Fruit fly (Drosophila melanogaster): ENCODE data around the gene CG6040.

Gene CG6040

dm6 chr3R:19075135-19075534 lies 21.6 kb upstream of the CG6040 start:
- TF ChIP-seq rn (GFP tag; IDR thresholded peaks at IDR 0.05) (no peak), fd96Ca (GFP tag; IDR thresholded peaks at IDR 0.05) (peak; percentile 55; the same call in 1 of the 3 replicates), D1 (tag; optimal IDR thresholded peaks at IDR 0.05) (no peak), CG9948 (tag; optimal IDR thresholded peaks at IDR 0.05) (peak; percentile 49), Pif1A (GFP tag; optimal IDR thresholded peaks at IDR 0.05) (peak; percentile 67), Pif1B (GFP tag; optimal IDR thresholded peaks at IDR 0.05) (peak; percentile 39), CG15710 (tag; optimal IDR thresholded peaks at IDR 0.05) (peak; percentile 46), CG14655 (GFP tag; optimal IDR thresholded peaks at IDR 0.05) (peak; percentile 75), CG12605 (GFP tag; IDR thresholded peaks at IDR 0.05) (peak; percentile 48; the same call in 1 of the 2 replicates), Ets98B (GFP tag; IDR thresholded peaks at IDR 0.05) (peak; percentile 55), gl (tag; optimal IDR thresholded peaks at IDR 0.05) (no peak), CG32121 (GFP tag; IDR thresholded peaks at IDR 0.05) (no peak), Snoo (tag; optimal IDR thresholded peaks at IDR 0.05) (no peak), CG34367 (tag; optimal IDR thresholded peaks at IDR 0.05) (peak; percentile 7), CG13204 (GFP tag; optimal IDR thresholded peaks at IDR 0.05) (no peak), CG8301 (tag; optimal IDR thresholded peaks at IDR 0.05) (peak; percentile 66), EcR (GFP tag; optimal IDR thresholded peaks at IDR 0.05) (no peak), CG8159 (tag; optimal IDR thresholded peaks at IDR 0.05) (peak; percentile 32), CG4496 (GFP tag; IDR thresholded peaks at IDR 0.05) (peak; percentile 60; the same call in 2 of the 3 replicates), CG10348 (GFP tag; IDR thresholded peaks at IDR 0.05) (no peak), CG17806 (tag; optimal IDR thresholded peaks at IDR 0.05) (peak; percentile 59)

- TF ChIP-seq EcR (GFP tag; optimal IDR thresholded peaks at IDR 0.05) (no peak), CG4496 (GFP tag; IDR thresholded peaks at IDR 0.05) (0 out of 3 replicates have a peak, but pooled peaks have one; percentile 7)
These were observed 18.9 kb upstream of the CG6040 start for dm6 chr3R:19077856-19078255.

dm6 chr3R:19079140-19079539 lies 17.6 kb upstream of the CG6040 start:
- TF ChIP-seq CG34367 (tag; optimal IDR thresholded peaks at IDR 0.05): peak; percentile 20
- peak; percentile 36 for TF ChIP-seq Pif1B (GFP tag; optimal IDR thresholded peaks at IDR 0.05)
- no peak for TF ChIP-seq CG32121 (GFP tag; IDR thresholded peaks at IDR 0.05)
- TF ChIP-seq Pif1A (GFP tag; optimal IDR thresholded peaks at IDR 0.05): peak; percentile 36
- TF ChIP-seq Ets98B (GFP tag; IDR thresholded peaks at IDR 0.05): no peak
- TF ChIP-seq EcR (GFP tag; optimal IDR thresholded peaks at IDR 0.05): no peak
- no peak for TF ChIP-seq CG4496 (GFP tag; IDR thresholded peaks at IDR 0.05)
- TF ChIP-seq CG8159 (tag; optimal IDR thresholded peaks at IDR 0.05): peak; percentile 54
- peak; percentile 26 for TF ChIP-seq CG15710 (tag; optimal IDR thresholded peaks at IDR 0.05)
- no peak for TF ChIP-seq fd96Ca (GFP tag; IDR thresholded peaks at IDR 0.05)
- no peak for TF ChIP-seq CG13204 (GFP tag; optimal IDR thresholded peaks at IDR 0.05)
- no peak for TF ChIP-seq D1 (tag; optimal IDR thresholded peaks at IDR 0.05)
- TF ChIP-seq gl (tag; optimal IDR thresholded peaks at IDR 0.05): no peak
- TF ChIP-seq CG8301 (tag; optimal IDR thresholded peaks at IDR 0.05): peak; percentile 24
- TF ChIP-seq CG12605 (GFP tag; IDR thresholded peaks at IDR 0.05): no peak
- no peak for TF ChIP-seq rn (GFP tag; IDR thresholded peaks at IDR 0.05)
- TF ChIP-seq CG9948 (tag; optimal IDR thresholded peaks at IDR 0.05): peak; percentile 63
- peak; percentile 69 for TF ChIP-seq CG17806 (tag; optimal IDR thresholded peaks at IDR 0.05)
- no peak for TF ChIP-seq CG10348 (GFP tag; IDR thresholded peaks at IDR 0.05)
- peak; percentile 59 for TF ChIP-seq CG14655 (GFP tag; optimal IDR thresholded peaks at IDR 0.05)
- no peak for TF ChIP-seq Snoo (tag; optimal IDR thresholded peaks at IDR 0.05)

- TF ChIP-seq EcR (GFP tag; optimal IDR thresholded peaks at IDR 0.05): peak; percentile 87
- TF ChIP-seq CG10348 (GFP tag; IDR thresholded peaks at IDR 0.05): no peak
These were observed 16.0 kb upstream of the CG6040 start for dm6 chr3R:19080656-19081364.

- no peak for TF ChIP-seq EcR (GFP tag; optimal IDR thresholded peaks at IDR 0.05)
- TF ChIP-seq CG8159 (tag; optimal IDR thresholded peaks at IDR 0.05): no peak
- TF ChIP-seq CG10348 (GFP tag; IDR thresholded peaks at IDR 0.05): no peak
- no peak for TF ChIP-seq Pif1A (GFP tag; optimal IDR thresholded peaks at IDR 0.05)
- no peak for TF ChIP-seq CG13204 (GFP tag; optimal IDR thresholded peaks at IDR 0.05)
- no peak for TF ChIP-seq D1 (tag; optimal IDR thresholded peaks at IDR 0.05)
- TF ChIP-seq CG32121 (GFP tag; IDR thresholded peaks at IDR 0.05): no peak
- TF ChIP-seq Pif1B (GFP tag; optimal IDR thresholded peaks at IDR 0.05): no peak
- TF ChIP-seq CG4496 (GFP tag; IDR thresholded peaks at IDR 0.05): no peak
- no peak for TF ChIP-seq fd96Ca (GFP tag; IDR thresholded peaks at IDR 0.05)
- no peak for TF ChIP-seq Ets98B (GFP tag; IDR thresholded peaks at IDR 0.05)
- no peak for TF ChIP-seq CG12605 (GFP tag; IDR thresholded peaks at IDR 0.05)
- no peak for TF ChIP-seq rn (GFP tag; IDR thresholded peaks at IDR 0.05)
- TF ChIP-seq CG8301 (tag; optimal IDR thresholded peaks at IDR 0.05): no peak
These were observed 7.7 kb upstream of the CG6040 start for dm6 chr3R:19088962-19089597.
